Worm (Caenorhabditis elegans): ENCODE measurements around the gene dcaf-1.

DNA sequence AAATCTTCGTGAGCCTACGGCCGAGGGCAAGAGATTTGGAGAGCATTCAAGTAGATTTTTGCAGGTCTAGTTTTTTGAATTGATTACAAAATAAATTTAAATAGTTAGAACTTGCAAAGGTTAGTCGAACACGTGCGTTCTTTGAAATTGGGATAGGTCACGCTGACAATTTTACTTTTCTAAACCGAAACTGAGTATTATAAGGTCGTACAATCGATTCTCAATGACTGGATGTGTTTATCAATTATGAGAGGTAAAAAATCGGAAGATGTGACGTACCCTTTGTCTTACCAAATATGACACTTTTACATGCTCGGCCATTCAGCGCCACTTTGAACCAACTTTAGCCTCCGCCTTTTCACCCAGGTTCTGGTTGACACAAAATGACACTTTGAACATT is 40.2 kb upstream of the dcaf-1 start, which contains the start of gene C28D4.5:
- TF ChIP-seq pqm-1 (tag; optimal IDR thresholded peaks at IDR 0.05) = no peak
- TF ChIP-seq fkh-10 (GFP tag; optimal IDR thresholded peaks at IDR 0.05) = no peak
